Comparison of ENCODE assay signal across 3 fruit fly cellular contexts in genomic region chr3L:6391354-6391753, dm6.
TF ChIP-seq lines count a peak whose summit lies in the region.

No protein-coding gene starts in this region.

- no peak for TF ChIP-seq CTCF in whole organism, embryonic (GFP tag; optimal IDR thresholded peaks at IDR 0.05; lab: Kevin White, UChicago)

TF ChIP-seq in whole organism, embryonic, 481 proteins besides CTCF, POLR2A, EP300 and RAD21:
- TF ChIP-seq CG9215 (GFP tag; IDR thresholded peaks at IDR 0.05; lab: Robert Waterston, UW): no peak
- TF ChIP-seq nom (GFP tag; optimal IDR thresholded peaks at IDR 0.05; lab: Kevin White, UChicago): peak; percentile 12

TF ChIP-seq in whole organism, prepupa, 60 proteins besides CTCF, POLR2A, EP300 and RAD21:
- TF ChIP-seq OdsH (GFP tag; optimal IDR thresholded peaks at IDR 0.05; lab: Kevin White, UChicago): peak; percentile 16
- TF ChIP-seq CG16779 (tag; optimal IDR thresholded peaks at IDR 0.05; lab: Kevin White, UChicago): no peak
- peak; percentile 3 for TF ChIP-seq CG9139 (GFP tag; optimal IDR thresholded peaks at IDR 0.05; lab: Kevin White, UChicago)
- no peak for TF ChIP-seq fd85E (GFP tag; optimal IDR thresholded peaks at IDR 0.05; lab: Kevin White, UChicago)
- TF ChIP-seq CG10631 (GFP tag; optimal IDR thresholded peaks at IDR 0.05; lab: Kevin White, UChicago): peak; percentile 51
- TF ChIP-seq fd59A (GFP tag; optimal IDR thresholded peaks at IDR 0.05; lab: Kevin White, UChicago): peak; percentile 26
- no peak for TF ChIP-seq CG8319 (GFP tag; optimal IDR thresholded peaks at IDR 0.05; lab: Kevin White, UChicago)
- TF ChIP-seq CG7368 (GFP tag; optimal IDR thresholded peaks at IDR 0.05; lab: Kevin White, UChicago): peak; percentile 11
- peak; percentile 56; the same call in 2 of the 3 replicates for TF ChIP-seq CG6163 (GFP tag; IDR thresholded peaks at IDR 0.05; lab: Robert Waterston, UW)
- TF ChIP-seq topi (GFP tag; optimal IDR thresholded peaks at IDR 0.05; lab: Kevin White, UChicago): no peak
- TF ChIP-seq esn (GFP tag; optimal IDR thresholded peaks at IDR 0.05; lab: Kevin White, UChicago): no peak
- peak; percentile 2 for TF ChIP-seq Eip75B (GFP tag; optimal IDR thresholded peaks at IDR 0.05; lab: Kevin White, UChicago)
- peak; percentile 49 for TF ChIP-seq Eip78C (GFP tag; lab: Kevin White, UChicago)
- TF ChIP-seq Blimp-1 (GFP tag; optimal IDR thresholded peaks at IDR 0.05; lab: Kevin White, UChicago): no peak
- no peak for TF ChIP-seq lz (GFP tag; optimal IDR thresholded peaks at IDR 0.05; lab: Kevin White, UChicago)
- TF ChIP-seq achi (GFP tag; optimal IDR thresholded peaks at IDR 0.05; lab: Kevin White, UChicago): peak; percentile 7
- no peak for TF ChIP-seq salr (GFP tag; optimal IDR thresholded peaks at IDR 0.05; lab: Kevin White, UChicago)
- TF ChIP-seq dsx (GFP tag; optimal IDR thresholded peaks at IDR 0.05; lab: Kevin White, UChicago; ENCODE audit: poor library complexity, severe bottlenecking): peak; percentile 8
- TF ChIP-seq acj6 (GFP tag; optimal IDR thresholded peaks at IDR 0.05; lab: Kevin White, UChicago): no peak
- no peak for TF ChIP-seq Met (GFP tag; optimal IDR thresholded peaks at IDR 0.05; lab: Kevin White, UChicago)
- peak; percentile 57 for TF ChIP-seq CG6808 (GFP tag; optimal IDR thresholded peaks at IDR 0.05; lab: Kevin White, UChicago)
- peak; percentile 48 for TF ChIP-seq CG3919 (GFP tag; optimal IDR thresholded peaks at IDR 0.05; lab: Kevin White, UChicago)
- TF ChIP-seq CG10669 (GFP tag; optimal IDR thresholded peaks at IDR 0.05; lab: Kevin White, UChicago): peak; percentile 76
- peak; percentile 71 for TF ChIP-seq spab (GFP tag; optimal IDR thresholded peaks at IDR 0.05; lab: Kevin White, UChicago)
- TF ChIP-seq Ets96B (tag; optimal IDR thresholded peaks at IDR 0.05; lab: Kevin White, UChicago): peak; percentile 86
- TF ChIP-seq svp (GFP tag; lab: Kevin White, UChicago): no peak
- no peak for TF ChIP-seq CG11902 (GFP tag; optimal IDR thresholded peaks at IDR 0.05; lab: Kevin White, UChicago)
- no peak for TF ChIP-seq CG1621 (tag; optimal IDR thresholded peaks at IDR 0.05; lab: Kevin White, UChicago)
- peak; percentile 53 for TF ChIP-seq CG3032 (tag; optimal IDR thresholded peaks at IDR 0.05; lab: Kevin White, UChicago)

TF ChIP-seq in whole organism, pupa, 21 proteins besides CTCF, POLR2A, EP300 and RAD21:
- TF ChIP-seq CG8301 (tag; optimal IDR thresholded peaks at IDR 0.05; lab: Kevin White, UChicago) (no peak), EcR (GFP tag; optimal IDR thresholded peaks at IDR 0.05; lab: Kevin White, UChicago) (no peak), Snoo (tag; optimal IDR thresholded peaks at IDR 0.05; lab: Kevin White, UChicago) (no peak), CG9948 (tag; optimal IDR thresholded peaks at IDR 0.05; lab: Kevin White, UChicago) (peak; percentile 75), CG13204 (GFP tag; optimal IDR thresholded peaks at IDR 0.05; lab: Kevin White, UChicago) (no peak), D1 (tag; optimal IDR thresholded peaks at IDR 0.05; lab: Kevin White, UChicago) (peak; percentile 46), CG17806 (tag; optimal IDR thresholded peaks at IDR 0.05; lab: Kevin White, UChicago) (peak; percentile 80), CG8159 (tag; optimal IDR thresholded peaks at IDR 0.05; lab: Kevin White, UChicago) (peak; percentile 85), CG34367 (tag; optimal IDR thresholded peaks at IDR 0.05; lab: Kevin White, UChicago) (peak; percentile 9), CG15710 (tag; optimal IDR thresholded peaks at IDR 0.05; lab: Kevin White, UChicago) (peak; percentile 77), fd96Ca (GFP tag; IDR thresholded peaks at IDR 0.05; lab: Robert Waterston, UW) (no peak), CG12605 (GFP tag; IDR thresholded peaks at IDR 0.05; lab: Robert Waterston, UW) (no peak), CG14655 (GFP tag; optimal IDR thresholded peaks at IDR 0.05; lab: Kevin White, UChicago) (peak; percentile 39), gl (tag; optimal IDR thresholded peaks at IDR 0.05; lab: Kevin White, UChicago) (peak; percentile 48), CG4496 (GFP tag; IDR thresholded peaks at IDR 0.05; lab: Robert Waterston, UW) (no peak)
